Worm (Caenorhabditis elegans) whole organism, young adult: Measurements from ENCODE around the gene srbc-22.
"Not testable (repeated sequence)": the region's sequence is repeated elsewhere in the genome, so short reads cannot be mapped to it uniquely, and the experiment has no call there.

Experiments
- B0261.1 ChIP-seq: sonication (generic microtip); optimal IDR thresholded peaks from 2 replicates; lab custom pipeline; 2016; ENCODE audit warnings: mild to moderate bottlenecking, missing genetic modification characterization, moderate library complexity, missing compliant biosample characterization
- F22D6.2 ChIP-seq: sonication (generic microtip); optimal IDR thresholded peaks from 2 replicates; lab custom pipeline; 2016; ENCODE audit warnings: mild to moderate bottlenecking, missing genetic modification characterization, missing compliant biosample characterization
- akir-1 ChIP-seq: fragments of 200-800 bp; sonication (Bioruptor generic); optimal IDR thresholded peaks from 2 replicates; lab custom pipeline; 2018; ENCODE audit warnings: mild to moderate bottlenecking, missing genetic modification characterization, moderate library complexity, missing compliant biosample characterization
- aptf-2 ChIP-seq: fragments of 200-800 bp; sonication (Bioruptor generic); conservative IDR thresholded peaks from 2 replicates; pipeline ENCODE4 v1.3.6; 2022; ENCODE audit warnings: missing genetic modification reagents, missing genetic modification characterization, missing compliant biosample characterization
- ceh-100 ChIP-seq: fragments of 200-800 bp; sonication (Bioruptor generic); IDR thresholded peaks from 2 replicates; pipeline ENCODE4 v1.3.6; 2022; ENCODE audit warnings: missing genetic modification reagents, missing genetic modification characterization, missing compliant biosample characterization
- chd-7 ChIP-seq: sonication (generic microtip); optimal IDR thresholded peaks from 2 replicates; lab custom pipeline; 2016; ENCODE audit warnings: mild to moderate bottlenecking, missing genetic modification characterization, moderate library complexity, missing compliant biosample characterization
- egl-18 ChIP-seq: fragments of 200-800 bp; sonication (Bioruptor generic); IDR thresholded peaks from 2 replicates; pipeline ENCODE4 v1.3.6; 2022; ENCODE audit warnings: missing genetic modification reagents, missing genetic modification characterization, missing compliant biosample characterization
- ets-4 ChIP-seq: fragments of 200-800 bp; sonication (Bioruptor generic); optimal IDR thresholded peaks from 2 replicates; lab custom pipeline; 2018; ENCODE audit warnings: mild to moderate bottlenecking, missing genetic modification characterization, missing compliant biosample characterization
- lin-26 ChIP-seq: fragments of 200-800 bp; sonication (Bioruptor generic); IDR thresholded peaks from 2 replicates; pipeline ENCODE4 v1.3.6; 2022; ENCODE audit warnings: missing genetic modification reagents, missing genetic modification characterization, missing compliant biosample characterization
- nhr-179 ChIP-seq: sonication (generic microtip); optimal IDR thresholded peaks from 2 replicates; lab custom pipeline; 2016; ENCODE audit warnings: mild to moderate bottlenecking, missing genetic modification characterization, missing compliant biosample characterization
- pha-4 ChIP-seq: fragments of 150-350 bp; sonication (generic microtip); optimal IDR thresholded peaks from 2 replicates; lab custom pipeline; 2014; ENCODE audit warnings: missing biosample characterization, missing genetic modification reagents, missing genetic modification characterization
- sea-2 ChIP-seq: fragments of 200-800 bp; sonication (Bioruptor generic); IDR thresholded peaks from 2 replicates; pipeline ENCODE4 v1.3.6; 2022; ENCODE audit warnings: missing genetic modification characterization, missing compliant biosample characterization
- snpc-4 ChIP-seq, 5 experiments: fragments of 150-350 bp in 1 of 5; sonication (generic microtip) in 4 of 5; optimal IDR thresholded peaks; 2 replicates each; lab custom pipeline; 2014 to 2018; ENCODE audit warnings: missing genetic modification characterization in 5 of 5, missing biosample characterization in 3 of 5, antibody characterized with exemption in 2 of 5, mild to moderate bottlenecking in 2 of 5, missing compliant biosample characterization in 2 of 5, missing genotype in 2 of 5, moderate library complexity in 2 of 5, missing genetic modification reagents in 1 of 5
- tbx-9 ChIP-seq: sonication (generic microtip); optimal IDR thresholded peaks from 2 replicates; lab custom pipeline; 2016; ENCODE audit warnings: borderline replicate concordance, missing genetic modification characterization, inconsistent platforms, missing compliant biosample characterization

ce11 chrV:2144408-2144807 lies 12.5 kb upstream of the srbc-22 start, which contains the start of gene F22F7.12:
- not testable (repeated sequence) for TF ChIP-seq lin-26; egl-18 (GFP tag; lab: Robert Waterston, UW); chd-7 (tag; lab: Kevin White, UChicago); ets-4 (GFP tag; lab: Kevin White, UChicago); sea-2 (GFP tag; lab: Robert Waterston, UW); pha-4 (tag; lab: Kevin White, UChicago); akir-1 (GFP tag; lab: Kevin White, UChicago); nhr-179 (tag; lab: Kevin White, UChicago); ceh-100; snpc-4 (GFP tag; optimal IDR thresholded peaks at IDR 0.05; lab: Kevin White, UChicago); snpc-4 (tag; optimal IDR thresholded peaks at IDR 0.05; lab: Kevin White, UChicago); tbx-9 (tag; lab: Kevin White, UChicago); F22D6.2 (tag; lab: Kevin White, UChicago); B0261.1 (tag; lab: Kevin White, UChicago); aptf-2 (GFP tag; lab: Robert Waterston, UW)
